Worm (Caenorhabditis elegans): Measurements from ENCODE around the gene R07C12.1.
"Not testable (repeated sequence)": the region's sequence is repeated elsewhere in the genome, so short reads cannot be mapped to it uniquely, and the experiment has no call there.

DNA sequence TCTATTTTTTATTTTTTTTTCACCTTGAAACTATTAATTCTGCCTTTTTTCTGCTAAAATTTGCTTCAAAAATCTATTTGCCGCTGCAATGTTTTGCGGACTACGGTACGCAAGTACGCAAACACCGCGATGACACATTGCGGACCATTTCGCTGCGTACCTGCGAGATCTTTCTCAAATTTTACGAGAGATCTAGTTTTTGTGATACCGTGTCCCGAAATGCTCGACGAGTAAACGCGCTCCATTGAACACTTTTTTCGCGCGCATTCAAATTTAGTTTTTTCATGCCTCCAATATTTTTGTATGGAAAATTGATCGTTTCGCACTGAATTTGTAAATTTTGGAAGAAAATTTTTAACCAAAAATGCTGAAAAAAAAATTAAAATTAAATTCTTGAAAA, 32.5 kb downstream of the R07C12.1 start:
- not testable (repeated sequence) for TF ChIP-seq snpc-4 (GFP tag; optimal IDR thresholded peaks at IDR 0.05); snpc-4 (tag; optimal IDR thresholded peaks at IDR 0.05); snpc-1.1 (tag; optimal IDR thresholded peaks at IDR 0.05; ENCODE audit: insufficient read depth); die-1 (tag; optimal IDR thresholded peaks at IDR 0.05); B0336.3 (GFP tag; IDR thresholded peaks at IDR 0.05); chd-7 (tag; optimal IDR thresholded peaks at IDR 0.05); hrde-1 (tag; optimal IDR thresholded peaks at IDR 0.05; ENCODE audit: borderline replicate concordance); lsl-1 (GFP tag; optimal IDR thresholded peaks at IDR 0.05)

Data from whole organism, young adult.